Worm (Caenorhabditis elegans): ENCODE results near the gene nhr-27.

- TF ChIP-seq lin-54 (GFP tag; optimal IDR thresholded peaks at IDR 0.05) (no peak), F22D6.2 (tag; optimal IDR thresholded peaks at IDR 0.05) (no peak), ama-1 (optimal IDR thresholded peaks at IDR 0.05) (no peak), ama-1 (GFP tag; optimal IDR thresholded peaks at IDR 0.05) (no peak), lsy-27 (tag; optimal IDR thresholded peaks at IDR 0.05; ENCODE audit: borderline replicate concordance, insufficient read depth) (no peak)
Measured at ce11 chrX:12738454-12738853, 69.7 kb downstream of the nhr-27 start, which contains the start of gene pgp-13.

Measured in whole organism, young adult.